Fruit fly (Drosophila melanogaster): ENCODE data around the gene Pgant5.

Pgant5 gene

dm6 chr2L:5096761-5097160 lies 3.4 kb upstream of the Pgant5 start (continued):
- TF ChIP-seq CG13894 (tag; optimal IDR thresholded peaks at IDR 0.05): peak; percentile 61
- TF ChIP-seq CG12219 (GFP tag; optimal IDR thresholded peaks at IDR 0.05): peak; percentile 36
- peak; percentile 33 for TF ChIP-seq CrebB (tag; optimal IDR thresholded peaks at IDR 0.05)
- TF ChIP-seq her (GFP tag; optimal IDR thresholded peaks at IDR 0.05): peak; percentile 16
- no peak for TF ChIP-seq lov (optimal IDR thresholded peaks at IDR 0.05)
- no peak for TF ChIP-seq lov (GFP tag; IDR thresholded peaks at IDR 0.05)
- TF ChIP-seq CG15269 (tag; optimal IDR thresholded peaks at IDR 0.05): peak; percentile 24
- no peak for TF ChIP-seq peb (GFP tag; IDR thresholded peaks at IDR 0.05)
- no peak for TF ChIP-seq CG2116 (GFP tag; optimal IDR thresholded peaks at IDR 0.05)
- TF ChIP-seq nerfin-1 (tag; optimal IDR thresholded peaks at IDR 0.05): peak; percentile 53
- TF ChIP-seq CG8281 (tag; optimal IDR thresholded peaks at IDR 0.05): no peak
- TF ChIP-seq CG2120 (GFP tag; optimal IDR thresholded peaks at IDR 0.05): no peak
- TF ChIP-seq CG7271 (tag; optimal IDR thresholded peaks at IDR 0.05): peak; percentile 15
- TF ChIP-seq HHEX (GFP tag; optimal IDR thresholded peaks at IDR 0.05): peak; percentile 58
- no peak for TF ChIP-seq CG5953 (GFP tag; IDR thresholded peaks at IDR 0.05)
- TF ChIP-seq ranshi (GFP tag; IDR thresholded peaks at IDR 0.05): peak; percentile 17; the same call in 1 of the 2 replicates
- peak; percentile 52 for TF ChIP-seq CG1233 (GFP tag; optimal IDR thresholded peaks at IDR 0.05)
- TF ChIP-seq dmrt99B (tag; optimal IDR thresholded peaks at IDR 0.05): peak; percentile 6
- TF ChIP-seq ttk (GFP tag; IDR thresholded peaks at IDR 0.05): no peak
- peak; percentile 64 for TF ChIP-seq B-H2 (GFP tag; optimal IDR thresholded peaks at IDR 0.05)
- peak; percentile 90 for TF ChIP-seq HLHmδ (GFP tag; optimal IDR thresholded peaks at IDR 0.05)
- no peak for TF ChIP-seq CG13775 (GFP tag; optimal IDR thresholded peaks at IDR 0.05)
- peak; percentile 69 for TF ChIP-seq CG31365 (tag; optimal IDR thresholded peaks at IDR 0.05)
- TF ChIP-seq CG10431 (GFP tag; optimal IDR thresholded peaks at IDR 0.05): peak; percentile 52
- TF ChIP-seq CG18476 (GFP tag; optimal IDR thresholded peaks at IDR 0.05): no peak
- TF ChIP-seq CG3281 (GFP tag; optimal IDR thresholded peaks at IDR 0.05): peak; percentile 69
- 0 out of 2 replicates have a peak, but pooled peaks have one; percentile 13 for TF ChIP-seq bbx (GFP tag; IDR thresholded peaks at IDR 0.05; ENCODE audit: partially characterized antibody)
- TF ChIP-seq CG2202 (tag; optimal IDR thresholded peaks at IDR 0.05): no peak
- TF ChIP-seq wek (GFP tag; optimal IDR thresholded peaks at IDR 0.05): peak; percentile 58
- TF ChIP-seq Ravus (GFP tag; IDR thresholded peaks at IDR 0.05): no peak
- TF ChIP-seq Sox102F (GFP tag; optimal IDR thresholded peaks at IDR 0.05): no peak

- TF ChIP-seq Rfx (GFP tag; IDR thresholded peaks at IDR 0.05) (no peak), HLH54F (GFP tag; optimal IDR thresholded peaks at IDR 0.05) (no peak), Spps (tag; optimal IDR thresholded peaks at IDR 0.05) (no peak), gcm (GFP tag; optimal IDR thresholded peaks at IDR 0.05) (no peak), Gug (GFP tag; IDR thresholded peaks at IDR 0.05) (no peak), CG10543 (GFP tag; optimal IDR thresholded peaks at IDR 0.05) (no peak), croc (GFP tag; conservative IDR thresholded peaks at IDR 0.05) (no peak), row (GFP tag; IDR thresholded peaks at IDR 0.05) (peak; percentile 23; the same call in 1 of the 3 replicates), C15 (GFP tag; IDR thresholded peaks at IDR 0.05) (no peak), gt (GFP tag; IDR thresholded peaks at IDR 0.05) (no peak), jing (GFP tag; optimal IDR thresholded peaks at IDR 0.05) (no peak), Hr51 (GFP tag; optimal IDR thresholded peaks at IDR 0.05) (no peak), TFAM (GFP tag; optimal IDR thresholded peaks at IDR 0.05) (no peak), CG12659 (GFP tag; optimal IDR thresholded peaks at IDR 0.05) (peak; percentile 26), pho (GFP tag; optimal IDR thresholded peaks at IDR 0.05) (no peak), CG4282 (GFP tag; optimal IDR thresholded peaks at IDR 0.05) (no peak), az2 (GFP tag; optimal IDR thresholded peaks at IDR 0.05) (no peak), CG7839 (tag; optimal IDR thresholded peaks at IDR 0.05) (no peak), lbe (GFP tag; optimal IDR thresholded peaks at IDR 0.05) (no peak), chif (GFP tag; optimal IDR thresholded peaks at IDR 0.05) (no peak), CG8281 (tag; optimal IDR thresholded peaks at IDR 0.05) (no peak), Nf-YB (GFP tag; optimal IDR thresholded peaks at IDR 0.05) (no peak)
Measured at dm6 chr2L:5096222-5096621, 2.8 kb upstream of the Pgant5 start, which contains the start of gene CG4230. TSS of gene CG4230 (plus strand) at chr2L:5096227.
